Fruit fly (Drosophila melanogaster) whole organism, embryonic: ENCODE results near the gene CG9338.

Experiments used
- Asciz ChIP-seq: fragments of 200-800 bp; sonication (Bioruptor generic); optimal IDR thresholded peaks from 2 replicates; lab custom pipeline; 2017; ENCODE audit warnings: missing biosample characterization, mild to moderate bottlenecking, missing genetic modification characterization, missing genetic modification reagents
- Bgb ChIP-seq: fragments of 200-800 bp; sonication (Bioruptor generic); IDR thresholded peaks from 2 replicates; pipeline ENCODE4 v1.3.6; 2022; ENCODE audit warnings: missing biosample characterization, missing genetic modification characterization; ENCODE audit not compliant: partially characterized antibody
- Blimp-1 ChIP-seq: fragments of 200-800 bp; sonication (Bioruptor generic); optimal IDR thresholded peaks from 3 replicates; lab custom pipeline; 2018; ENCODE audit warnings: missing biosample characterization, missing genetic modification characterization, mild to moderate bottlenecking, moderate library complexity, missing genetic modification reagents
- CG11247 ChIP-seq: fragments of 200-800 bp; sonication (Bioruptor generic); IDR thresholded peaks from 2 replicates; pipeline ENCODE4 v1.3.6; 2022; ENCODE audit warnings: missing biosample characterization, missing genetic modification characterization
- CG11504 ChIP-seq: fragments of 200-800 bp; sonication (Bioruptor generic); optimal IDR thresholded peaks from 3 replicates; lab custom pipeline; 2019; ENCODE audit warnings: missing biosample characterization, mild to moderate bottlenecking, missing genetic modification characterization, moderate library complexity
- CG11695 ChIP-seq: fragments of 200-800 bp; sonication (Bioruptor generic); IDR thresholded peaks from 3 replicates; pipeline ENCODE4 v1.3.6; 2022; ENCODE audit warnings: missing biosample characterization, missing genetic modification characterization
- CG11696 ChIP-seq: fragments of 200-800 bp; sonication (Bioruptor generic); IDR thresholded peaks from 2 replicates; pipeline ENCODE4 v1.3.6; 2022; ENCODE audit warnings: missing biosample characterization, missing genetic modification characterization
- CG12391 ChIP-seq: fragments of 200-800 bp; sonication (Bioruptor generic); optimal IDR thresholded peaks from 3 replicates; lab custom pipeline; 2018; ENCODE audit warnings: missing biosample characterization, mild to moderate bottlenecking, missing genetic modification characterization, moderate library complexity
- CG13123 ChIP-seq: fragments of 200-800 bp; sonication (Bioruptor generic); optimal IDR thresholded peaks from 2 replicates; lab custom pipeline; 2016; ENCODE audit warnings: missing biosample characterization, missing genetic modification characterization
- CG13775 ChIP-seq: fragments of 200-800 bp; sonication (Bioruptor generic); optimal IDR thresholded peaks from 3 replicates; lab custom pipeline; 2017; ENCODE audit warnings: missing biosample characterization, mild to moderate bottlenecking, missing genetic modification characterization
- CG16813 ChIP-seq: fragments of 200-800 bp; sonication (Bioruptor generic); IDR thresholded peaks from 3 replicates; pipeline ENCODE4 v1.3.6; 2022; ENCODE audit warnings: missing biosample characterization, missing genetic modification characterization; ENCODE audit not compliant: partially characterized antibody
- CG18619 ChIP-seq: fragments of 200-800 bp; sonication (Bioruptor generic); optimal IDR thresholded peaks from 3 replicates; lab custom pipeline; 2017; ENCODE audit warnings: missing biosample characterization, mild to moderate bottlenecking, missing genetic modification characterization
- CG2199 ChIP-seq: fragments of 200-800 bp; sonication (Bioruptor generic); IDR thresholded peaks from 3 replicates; pipeline ENCODE4 v1.3.6; 2022; ENCODE audit warnings: missing biosample characterization, missing genetic modification characterization
- CG3065 ChIP-seq: fragments of 200-800 bp; sonication (Bioruptor generic); optimal IDR thresholded peaks from 2 replicates; lab custom pipeline; 2016; ENCODE audit warnings: missing biosample characterization, missing genetic modification characterization
- CG3726 ChIP-seq: fragments of 200-800 bp; sonication (Bioruptor generic); IDR thresholded peaks from 3 replicates; pipeline ENCODE4, ENCODE4 v1.3.6; 2022; ENCODE audit warnings: missing biosample characterization, missing genetic modification characterization
- CG6272 ChIP-seq: fragments of 200-800 bp; sonication (Bioruptor generic); IDR thresholded peaks from 2 replicates; pipeline ENCODE4 v1.3.6; 2022; ENCODE audit warnings: missing biosample characterization, missing genetic modification characterization
- CG6765 ChIP-seq: fragments of 200-800 bp; sonication (Bioruptor generic); optimal IDR thresholded peaks from 3 replicates; lab custom pipeline; 2017; ENCODE audit warnings: missing biosample characterization, mild to moderate bottlenecking, missing genetic modification characterization
- CG7271 ChIP-seq: fragments of 200-800 bp; sonication (Bioruptor generic); optimal IDR thresholded peaks from 2 replicates; lab custom pipeline; 2018; ENCODE audit warnings: missing biosample characterization, mild to moderate bottlenecking, missing genetic modification characterization, moderate library complexity
- CG7745 ChIP-seq: fragments of 200-800 bp; sonication (Bioruptor generic); optimal IDR thresholded peaks from 2 replicates; lab custom pipeline; 2018; ENCODE audit warnings: missing biosample characterization, mild to moderate bottlenecking, missing genetic modification characterization, moderate library complexity
- CG7963 ChIP-seq: fragments of 200-800 bp; sonication (Bioruptor generic); IDR thresholded peaks from 3 replicates; pipeline ENCODE4 v1.3.6; 2022; ENCODE audit warnings: missing biosample characterization, missing genetic modification characterization; ENCODE audit not compliant: partially characterized antibody
- CkIIα-i1 ChIP-seq: fragments of 200-800 bp; sonication (Bioruptor generic); IDR thresholded peaks from 2 replicates; pipeline ENCODE4 v1.3.6; 2022; ENCODE audit warnings: missing biosample characterization, missing genetic modification characterization
- Dfd ChIP-seq, 2 experiments: fragments of >200 bp; optimal IDR thresholded peaks; 2 replicates each; lab custom pipeline; 2017; ENCODE audit warnings: missing biosample characterization in 2 of 2, missing genetic modification characterization in 2 of 2
- E2f2 ChIP-seq: fragments of 200-800 bp; sonication (Bioruptor generic); IDR thresholded peaks from 2 replicates; pipeline ENCODE4 v1.3.6; 2022; ENCODE audit warnings: missing biosample characterization, missing genetic modification characterization
- Fer1 ChIP-seq: fragments of 200-800 bp; sonication (Bioruptor generic); optimal IDR thresholded peaks from 2 replicates; lab custom pipeline; 2017; ENCODE audit warnings: missing biosample characterization, mild to moderate bottlenecking, missing genetic modification characterization
- HHEX ChIP-seq: fragments of 200-800 bp; sonication (Bioruptor generic); optimal IDR thresholded peaks from 3 replicates; lab custom pipeline; 2017; ENCODE audit warnings: missing biosample characterization, mild to moderate bottlenecking, missing genetic modification characterization, missing genetic modification reagents
- HLH54F ChIP-seq: fragments of 200-800 bp; sonication (Bioruptor generic); optimal IDR thresholded peaks from 3 replicates; lab custom pipeline; 2016; ENCODE audit warnings: missing biosample characterization, missing genetic modification characterization
- HmgZ ChIP-seq: fragments of 200-800 bp; sonication (Bioruptor generic); optimal IDR thresholded peaks from 2 replicates; lab custom pipeline; 2018; ENCODE audit warnings: missing biosample characterization, mild to moderate bottlenecking, missing genetic modification characterization
- Meics ChIP-seq: fragments of 200-800 bp; sonication (Bioruptor generic); optimal IDR thresholded peaks from 2 replicates; lab custom pipeline; 2017; ENCODE audit warnings: missing biosample characterization, mild to moderate bottlenecking, missing genetic modification characterization
- Neu2 ChIP-seq: fragments of 200-800 bp; sonication (Bioruptor generic); optimal IDR thresholded peaks from 3 replicates; lab custom pipeline; 2016; ENCODE audit warnings: missing biosample characterization, missing genetic modification characterization, borderline replicate concordance
- Pdp1 ChIP-seq, 2 experiments: fragments of 200-800 bp; sonication (Bioruptor generic); optimal IDR thresholded peaks; 3 replicates each; lab custom pipeline; 2016; ENCODE audit warnings: missing biosample characterization in 2 of 2, missing genetic modification characterization in 2 of 2, mild to moderate bottlenecking in 1 of 2, moderate library complexity in 1 of 2
- Scr ChIP-seq: fragments of 200-800 bp; sonication (Bioruptor generic); IDR thresholded peaks from 2 replicates; pipeline ENCODE4 v1.3.6; 2022; ENCODE audit warnings: missing biosample characterization, missing genetic modification characterization; ENCODE audit not compliant: partially characterized antibody
- Xbp1 ChIP-seq: fragments of 200-800 bp; sonication (Bioruptor generic); optimal IDR thresholded peaks from 3 replicates; lab custom pipeline; 2016; ENCODE audit warnings: missing biosample characterization, mild to moderate bottlenecking, missing genetic modification characterization
- abd-A ChIP-seq: fragments of 200-800 bp; sonication (Bioruptor generic); optimal IDR thresholded peaks from 3 replicates; lab custom pipeline; 2019; ENCODE audit warnings: missing biosample characterization, mild to moderate bottlenecking, missing genetic modification characterization, moderate library complexity
- aop ChIP-seq: fragments of 200-800 bp; sonication (Bioruptor generic); IDR thresholded peaks from 2 replicates; pipeline ENCODE4 v1.3.6; 2022; ENCODE audit warnings: missing biosample characterization, missing genetic modification characterization
- ase ChIP-seq: fragments of 200-800 bp; sonication (Bioruptor generic); IDR thresholded peaks from 3 replicates; pipeline ENCODE4 v1.3.6; 2022; ENCODE audit warnings: missing biosample characterization, missing genetic modification characterization
- cas ChIP-seq: fragments of 200-800 bp; sonication (Bioruptor generic); IDR thresholded peaks from 2 replicates; pipeline ENCODE4 v1.3.6; 2022; ENCODE audit warnings: missing biosample characterization, missing genetic modification characterization
- chif ChIP-seq, 2 experiments: fragments of 200-800 bp; sonication (Bioruptor generic); optimal IDR thresholded peaks; 3 replicates each; lab custom pipeline; 2016; ENCODE audit warnings: missing biosample characterization in 2 of 2, missing genetic modification characterization in 2 of 2
- gem ChIP-seq: fragments of 200-800 bp; sonication (Bioruptor generic); optimal IDR thresholded peaks from 2 replicates; lab custom pipeline; 2019; ENCODE audit warnings: missing biosample characterization, mild to moderate bottlenecking, missing genetic modification characterization, moderate library complexity
- gfzf ChIP-seq: fragments of 200-800 bp; sonication (Bioruptor generic); optimal IDR thresholded peaks from 2 replicates; lab custom pipeline; 2016; ENCODE audit warnings: missing biosample characterization, mild to moderate bottlenecking, missing genetic modification characterization, moderate library complexity
- luna ChIP-seq: fragments of 200-800 bp; sonication (Bioruptor generic); optimal IDR thresholded peaks from 2 replicates; lab custom pipeline; 2016; ENCODE audit warnings: missing biosample characterization, missing genetic modification characterization
- otp ChIP-seq: fragments of 200-800 bp; sonication (Bioruptor generic); IDR thresholded peaks from 3 replicates; pipeline ENCODE4, ENCODE4 v1.3.6; 2022; ENCODE audit warnings: missing biosample characterization, missing genetic modification characterization
- pb ChIP-seq: fragments of 200-800 bp; sonication (Bioruptor generic); optimal IDR thresholded peaks from 3 replicates; lab custom pipeline; 2016; ENCODE audit warnings: missing biosample characterization, missing genetic modification characterization
- peb ChIP-seq: fragments of 200-800 bp; sonication (Bioruptor generic); IDR thresholded peaks from 2 replicates; pipeline ENCODE4 v1.3.6; 2022; ENCODE audit warnings: missing biosample characterization, missing genetic modification characterization
- pho ChIP-seq: fragments of 200-800 bp; sonication (Bioruptor generic); optimal IDR thresholded peaks from 2 replicates; lab custom pipeline; 2016; ENCODE audit warnings: missing biosample characterization, missing genetic modification characterization
- sens ChIP-seq: fragments of 200-800 bp; sonication (Bioruptor generic); peaks from one replicate; lab custom pipeline; 2016; ENCODE audit warnings: missing biosample characterization, missing genetic modification characterization
- seq ChIP-seq: fragments of 200-800 bp; sonication (Bioruptor generic); IDR thresholded peaks from 2 replicates; pipeline ENCODE4 v1.3.6; 2022; ENCODE audit warnings: missing biosample characterization, missing genetic modification characterization
- sqz ChIP-seq: fragments of 200-800 bp; sonication (Bioruptor generic); optimal IDR thresholded peaks from 3 replicates; lab custom pipeline; 2018; ENCODE audit warnings: missing biosample characterization, mild to moderate bottlenecking, missing genetic modification characterization
- tio ChIP-seq: fragments of 200-800 bp; sonication (Bioruptor generic); optimal IDR thresholded peaks from 2 replicates; lab custom pipeline; 2017; ENCODE audit warnings: missing biosample characterization, missing genetic modification characterization, inconsistent platforms
- toy ChIP-seq: fragments of 200-800 bp; sonication (Bioruptor generic); IDR thresholded peaks from 2 replicates; pipeline ENCODE4 v1.3.6; 2022; ENCODE audit warnings: missing biosample characterization, missing genetic modification characterization
- unpg ChIP-seq: fragments of 200-800 bp; sonication (Bioruptor generic); optimal IDR thresholded peaks from 3 replicates; lab custom pipeline; 2018; ENCODE audit warnings: missing biosample characterization, mild to moderate bottlenecking, missing genetic modification characterization, moderate library complexity
- wek ChIP-seq: fragments of 200-800 bp; sonication (Bioruptor generic); optimal IDR thresholded peaks from 3 replicates; lab custom pipeline; 2018; ENCODE audit warnings: missing biosample characterization, mild to moderate bottlenecking, missing genetic modification characterization, moderate library complexity
- wor ChIP-seq: fragments of 200-800 bp; sonication (Bioruptor generic); IDR thresholded peaks from 2 replicates; pipeline ENCODE4 v1.3.6; 2022; ENCODE audit warnings: missing biosample characterization, missing genetic modification characterization

CG9338 gene

dm6 chr2L:20831060-20831459 is 34.0 kb upstream of the CG9338 start, which contains the start of gene CG31674 (continued):
- TF ChIP-seq HLH54F (no peak), otp (GFP tag; lab: Robert Waterston, UW) (no peak), CG12391 (tag; lab: Kevin White, UChicago) (no peak), seq (GFP tag; lab: Robert Waterston, UW) (no peak), Fer1 (GFP tag; lab: Kevin White, UChicago) (peak; percentile 24), pb (GFP tag; lab: Kevin White, UChicago) (no peak), cas (no peak), luna (no peak), gem (tag; lab: Kevin White, UChicago) (no peak), Xbp1 (GFP tag; lab: Kevin White, UChicago) (no peak), wor (GFP tag; lab: Robert Waterston, UW) (no peak), toy (GFP tag; lab: Robert Waterston, UW) (no peak), pho (GFP tag; lab: Kevin White, UChicago) (no peak), chif (GFP tag; optimal IDR thresholded peaks at IDR 0.05; lab: Kevin White, UChicago) (no peak), Blimp-1 (GFP tag; lab: Kevin White, UChicago) (no peak), Dfd (GFP tag; optimal IDR thresholded peaks at IDR 0.05; lab: Kevin White, UChicago) (no peak), CG16813 (GFP tag; lab: Robert Waterston, UW) (no peak), CG7745 (tag; lab: Kevin White, UChicago) (no peak), aop (GFP tag; lab: Robert Waterston, UW) (no peak), Scr (GFP tag; lab: Robert Waterston, UW) (no peak), CG11247 (GFP tag; lab: Robert Waterston, UW) (no peak), unpg (GFP tag; lab: Kevin White, UChicago) (no peak), CG11695 (GFP tag; lab: Robert Waterston, UW) (no peak), CG6272 (GFP tag; lab: Robert Waterston, UW) (no peak), Asciz (GFP tag; lab: Kevin White, UChicago) (no peak), HmgZ (tag; lab: Kevin White, UChicago) (peak; percentile 42), CG11504 (tag; lab: Kevin White, UChicago) (no peak), CG2199 (GFP tag; lab: Robert Waterston, UW) (peak; percentile 64; the same call in 1 of the 3 replicates), ase (GFP tag; lab: Robert Waterston, UW) (no peak), Bgb (GFP tag; lab: Robert Waterston, UW) (no peak; the same call in 1 of the 2 replicates), wek (GFP tag; lab: Kevin White, UChicago) (no peak), tio (GFP tag; lab: Kevin White, UChicago) (no peak), CG6765 (GFP tag; lab: Kevin White, UChicago) (no peak), CG18619 (GFP tag; lab: Kevin White, UChicago) (no peak), HHEX (GFP tag; lab: Kevin White, UChicago) (no peak), CG11696 (GFP tag; lab: Robert Waterston, UW) (peak; percentile 33; the same call in 1 of the 2 replicates), sens (GFP tag; lab: Kevin White, UChicago) (peak; percentile 28), peb (GFP tag; lab: Robert Waterston, UW) (no peak), sqz (GFP tag; lab: Kevin White, UChicago) (no peak), CG13775 (GFP tag; lab: Kevin White, UChicago) (no peak), gfzf (GFP tag; lab: Kevin White, UChicago) (no peak), CG7963 (GFP tag; lab: Robert Waterston, UW) (no peak), CG7271 (tag; lab: Kevin White, UChicago) (no peak), Meics (no peak), CG3726 (GFP tag; lab: Robert Waterston, UW) (no peak), Neu2 (GFP tag; lab: Kevin White, UChicago) (no peak), abd-A (tag; lab: Kevin White, UChicago) (no peak), CG3065 (GFP tag; lab: Kevin White, UChicago) (no peak), CG13123 (no peak), CkIIα-i1 (GFP tag; lab: Robert Waterston, UW) (no peak), Pdp1 (GFP tag; optimal IDR thresholded peaks at IDR 0.05; lab: Kevin White, UChicago) (peak in 1 of 2 experiments; percentile 62), E2f2 (GFP tag; lab: Robert Waterston, UW) (no peak)
